Fruit fly (Drosophila melanogaster) whole organism, adult: ENCODE data around the gene CG11353.

Source experiments
- CG11617 ChIP-seq: fragments of 200-800 bp; sonication (Bioruptor generic); optimal IDR thresholded peaks from 2 replicates; lab custom pipeline; 2017; ENCODE audit warnings: mild to moderate bottlenecking, missing biosample characterization, missing genetic modification reagents, missing genetic modification characterization
- cnc ChIP-seq, 2 experiments: fragments of >200 bp; optimal IDR thresholded peaks; 2 replicates each; lab custom pipeline; 2017
- kay ChIP-seq: fragments of 200-800 bp; sonication (Bioruptor generic); peaks from one replicate; lab custom pipeline; 2016; ENCODE audit warnings: missing biosample characterization, missing genetic modification characterization, borderline replicate concordance
- pad ChIP-seq: fragments of 200-800 bp; sonication (Bioruptor generic); optimal IDR thresholded peaks from 3 replicates; lab custom pipeline; 2017; ENCODE audit warnings: missing biosample characterization, missing genetic modification characterization, mild to moderate bottlenecking, moderate library complexity, missing genetic modification reagents
- tj ChIP-seq: fragments of 200-800 bp; sonication (Bioruptor generic); optimal IDR thresholded peaks from 3 replicates; lab custom pipeline; 2017; ENCODE audit warnings: missing biosample characterization, mild to moderate bottlenecking, missing genetic modification characterization, moderate library complexity

DNA sequence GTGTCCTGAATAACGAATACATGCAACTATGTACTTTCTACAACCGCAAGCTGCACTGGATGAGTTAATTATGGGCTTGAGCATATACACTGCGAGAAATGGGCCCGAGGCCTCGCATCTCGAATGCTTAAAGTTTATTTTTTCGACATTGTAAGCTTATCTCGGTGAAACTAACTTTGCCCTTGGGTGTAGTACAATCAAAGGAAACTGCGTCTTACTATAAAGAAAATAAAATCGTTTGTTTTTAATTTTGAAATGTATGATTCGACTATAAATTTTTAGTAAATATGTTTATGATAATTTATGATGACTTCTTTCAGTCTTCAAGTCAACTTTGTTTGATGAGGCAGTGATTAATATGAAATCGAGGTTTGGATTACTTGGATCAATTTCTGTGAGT, 12.8 kb downstream of the CG11353 start:
- no peak for TF ChIP-seq cnc (optimal IDR thresholded peaks at IDR 0.05; lab: Kevin White, UChicago)
- no peak for TF ChIP-seq tj (GFP tag; lab: Kevin White, UChicago)
- TF ChIP-seq CG11617 = no peak
- no peak for TF ChIP-seq pad (GFP tag; lab: Kevin White, UChicago)
- no peak for TF ChIP-seq kay
